Comparison of ENCODE assay signal across 5 worm cellular contexts in genomic region chrX:16091166-16091565, ce11.
A peak's percentile ranks its signal among the peaks of the same experiment; 100 is the strongest.
TF ChIP-seq lines count a peak whose summit lies in the region.

No protein-coding gene starts in this region.

TF ChIP-seq in whole organism, L1 larva, 84 proteins besides CTCF, POLR2A, EP300 and RAD21:
- TF ChIP-seq pag-3 (tag; optimal IDR thresholded peaks at IDR 0.05; lab: Kevin White, UChicago; ENCODE audit: borderline replicate concordance, insufficient read depth): no peak
- TF ChIP-seq nhr-19 (GFP tag; conservative IDR thresholded peaks at IDR 0.05; lab: Robert Waterston, UW): no peak
- TF ChIP-seq mdl-1 (tag; optimal IDR thresholded peaks at IDR 0.05; lab: Kevin White, UChicago): no peak
- TF ChIP-seq nhr-12 (tag; optimal IDR thresholded peaks at IDR 0.05; lab: Kevin White, UChicago): no peak
- no peak for TF ChIP-seq unc-30 (tag; optimal IDR thresholded peaks at IDR 0.05; lab: Kevin White, UChicago)
- TF ChIP-seq elt-2 (tag; optimal IDR thresholded peaks at IDR 0.05; lab: Kevin White, UChicago): no peak
- no peak for TF ChIP-seq fos-1 (tag; optimal IDR thresholded peaks at IDR 0.05; lab: Kevin White, UChicago)
- peak; percentile 93 for TF ChIP-seq snpc-4 (tag; optimal IDR thresholded peaks at IDR 0.05; lab: Kevin White, UChicago)
- no peak for TF ChIP-seq fkh-8 (tag; optimal IDR thresholded peaks at IDR 0.05; lab: Kevin White, UChicago)
- TF ChIP-seq rnt-1 (tag; optimal IDR thresholded peaks at IDR 0.05; lab: Kevin White, UChicago): peak; percentile 17
- no peak for TF ChIP-seq nhr-90 (tag; optimal IDR thresholded peaks at IDR 0.05; lab: Kevin White, UChicago; ENCODE audit: poor library complexity)
- no peak for TF ChIP-seq Y116A8C.19 (tag; optimal IDR thresholded peaks at IDR 0.05; lab: Kevin White, UChicago; ENCODE audit: borderline replicate concordance)
- no peak for TF ChIP-seq aly-2 (tag; optimal IDR thresholded peaks at IDR 0.05; lab: Kevin White, UChicago)

TF ChIP-seq in whole organism, L2 larva, 48 proteins besides CTCF, POLR2A, EP300 and RAD21:
- TF ChIP-seq snpc-4 (tag; optimal IDR thresholded peaks at IDR 0.05; lab: Kevin White, UChicago): peak; percentile 85
- no peak for TF ChIP-seq nhr-77 (tag; optimal IDR thresholded peaks at IDR 0.05; lab: Kevin White, UChicago)

TF ChIP-seq in whole organism, L3 larva, 47 proteins besides CTCF, POLR2A, EP300 and RAD21:
- TF ChIP-seq snpc-4 (tag; optimal IDR thresholded peaks at IDR 0.05; lab: Kevin White, UChicago) (peak; percentile 69), mml-1 (tag; optimal IDR thresholded peaks at IDR 0.05; lab: Kevin White, UChicago) (no peak), unc-39 (tag; optimal IDR thresholded peaks at IDR 0.05; lab: Kevin White, UChicago) (no peak)

TF ChIP-seq in whole organism, L4 larva, 104 proteins besides CTCF, POLR2A, EP300 and RAD21:
- TF ChIP-seq zip-11 (GFP tag; IDR thresholded peaks at IDR 0.05; lab: Robert Waterston, UW) (no peak), nhr-102 (tag; optimal IDR thresholded peaks at IDR 0.05; lab: Kevin White, UChicago) (no peak), madf-5 (GFP tag; IDR thresholded peaks at IDR 0.05; lab: Robert Waterston, UW) (no peak), egl-43 (GFP tag; IDR thresholded peaks at IDR 0.05; lab: Robert Waterston, UW) (no peak), nhr-41 (GFP tag; IDR thresholded peaks at IDR 0.05; lab: Robert Waterston, UW) (0 out of 2 replicates have a peak, but pooled peaks have one; percentile 23), daf-8 (GFP tag; IDR thresholded peaks at IDR 0.05; lab: Robert Waterston, UW) (no peak), ceh-20 (GFP tag; IDR thresholded peaks at IDR 0.05; lab: Robert Waterston, UW) (no peak), dmd-8 (GFP tag; IDR thresholded peaks at IDR 0.05; lab: Robert Waterston, UW) (no peak), lin-29 (GFP tag; IDR thresholded peaks at IDR 0.05; lab: Robert Waterston, UW) (no peak), fos-1 (tag; optimal IDR thresholded peaks at IDR 0.05; lab: Kevin White, UChicago) (no peak), mdt-29 (GFP tag; IDR thresholded peaks at IDR 0.05; lab: Robert Waterston, UW) (no peak), arid-1 (GFP tag; conservative IDR thresholded peaks at IDR 0.05; lab: Robert Waterston, UW) (no peak), dve-1 (tag; optimal IDR thresholded peaks at IDR 0.05; lab: Kevin White, UChicago; ENCODE audit: insufficient read depth) (no peak), hif-1 (tag; optimal IDR thresholded peaks at IDR 0.05; lab: Kevin White, UChicago) (no peak), hlh-11 (tag; optimal IDR thresholded peaks at IDR 0.05; lab: Kevin White, UChicago) (peak; percentile 35), zag-1 (tag; optimal IDR thresholded peaks at IDR 0.05; lab: Kevin White, UChicago) (no peak), ctbp-1 (GFP tag; IDR thresholded peaks at IDR 0.05; lab: Robert Waterston, UW) (no peak), lsy-2 (tag; optimal IDR thresholded peaks at IDR 0.05; lab: Kevin White, UChicago) (no peak), php-3 (GFP tag; IDR thresholded peaks at IDR 0.05; lab: Robert Waterston, UW) (0 out of 2 replicates have a peak, but pooled peaks have one; percentile 18), ces-1 (GFP tag; optimal IDR thresholded peaks at IDR 0.05; lab: Kevin White, UChicago) (no peak), mep-1 (tag; optimal IDR thresholded peaks at IDR 0.05; lab: Kevin White, UChicago) (no peak), tra-1 (GFP tag; IDR thresholded peaks at IDR 0.05; lab: Robert Waterston, UW) (no peak), sdz-12 (GFP tag; optimal IDR thresholded peaks at IDR 0.05; lab: Kevin White, UChicago) (no peak), pha-4 (GFP tag; IDR thresholded peaks at IDR 0.05; lab: Robert Waterston, UW) (no peak), pha-4 (tag; optimal IDR thresholded peaks at IDR 0.05; lab: Kevin White, UChicago) (no peak), Y5F2A.4 (GFP tag; optimal IDR thresholded peaks at IDR 0.05; lab: Kevin White, UChicago) (no peak), pqm-1 (tag; optimal IDR thresholded peaks at IDR 0.05; lab: Kevin White, UChicago) (no peak), unc-130 (GFP tag; optimal IDR thresholded peaks at IDR 0.05; lab: Kevin White, UChicago) (no peak), snpc-4 (tag; optimal IDR thresholded peaks at IDR 0.05; lab: Kevin White, UChicago) (peak; percentile 1), snpc-1.2 (GFP tag; IDR thresholded peaks at IDR 0.05; lab: Robert Waterston, UW) (no peak), nhr-28 (tag; optimal IDR thresholded peaks at IDR 0.05; lab: Kevin White, UChicago) (no peak), dmd-9 (GFP tag; IDR thresholded peaks at IDR 0.05; lab: Robert Waterston, UW) (no peak), saeg-2 (GFP tag; IDR thresholded peaks at IDR 0.05; lab: Robert Waterston, UW) (0 out of 2 replicates have a peak, but pooled peaks have one; percentile 14), nhr-42 (GFP tag; IDR thresholded peaks at IDR 0.05; lab: Robert Waterston, UW) (no peak), ceh-82 (tag; optimal IDR thresholded peaks at IDR 0.05; lab: Kevin White, UChicago) (no peak), dpl-1 (GFP tag; optimal IDR thresholded peaks at IDR 0.05; lab: Kevin White, UChicago) (no peak), T20F7.1 (GFP tag; optimal IDR thresholded peaks at IDR 0.05; lab: Kevin White, UChicago) (no peak), mxl-2 (GFP tag; conservative IDR thresholded peaks at IDR 0.05; lab: Robert Waterston, UW) (no peak), R02D3.7 (tag; optimal IDR thresholded peaks at IDR 0.05; lab: Kevin White, UChicago) (no peak)

TF ChIP-seq in whole organism, young adult, 124 proteins besides CTCF, POLR2A, EP300 and RAD21:
- TF ChIP-seq lag-1 (GFP tag; IDR thresholded peaks at IDR 0.05; lab: Robert Waterston, UW) (no peak), hmg-1.2 (GFP tag; IDR thresholded peaks at IDR 0.05; lab: Robert Waterston, UW) (peak; percentile 26; the same call in 1 of the 2 replicates), snpc-4 (GFP tag; optimal IDR thresholded peaks at IDR 0.05; lab: Kevin White, UChicago) (no peak), snpc-4 (tag; optimal IDR thresholded peaks at IDR 0.05; lab: Kevin White, UChicago) (peak in 3 of 4 experiments; percentile 46 to 91 (median 89)), F57A8.1 (GFP tag; optimal IDR thresholded peaks at IDR 0.05; lab: Kevin White, UChicago) (no peak), lin-54 (GFP tag; optimal IDR thresholded peaks at IDR 0.05; lab: Kevin White, UChicago) (no peak), madf-6 (GFP tag; IDR thresholded peaks at IDR 0.05; lab: Robert Waterston, UW) (no peak), attf-5 (GFP tag; optimal IDR thresholded peaks at IDR 0.05; lab: Kevin White, UChicago) (no peak), Y56A3A.18 (GFP tag; IDR thresholded peaks at IDR 0.05; lab: Robert Waterston, UW) (0 out of 2 replicates have a peak, but pooled peaks have one; percentile 33)
